Fruit fly (Drosophila melanogaster): ENCODE data around the gene RhoGAP18B.

RhoGAP18B gene

DNA sequence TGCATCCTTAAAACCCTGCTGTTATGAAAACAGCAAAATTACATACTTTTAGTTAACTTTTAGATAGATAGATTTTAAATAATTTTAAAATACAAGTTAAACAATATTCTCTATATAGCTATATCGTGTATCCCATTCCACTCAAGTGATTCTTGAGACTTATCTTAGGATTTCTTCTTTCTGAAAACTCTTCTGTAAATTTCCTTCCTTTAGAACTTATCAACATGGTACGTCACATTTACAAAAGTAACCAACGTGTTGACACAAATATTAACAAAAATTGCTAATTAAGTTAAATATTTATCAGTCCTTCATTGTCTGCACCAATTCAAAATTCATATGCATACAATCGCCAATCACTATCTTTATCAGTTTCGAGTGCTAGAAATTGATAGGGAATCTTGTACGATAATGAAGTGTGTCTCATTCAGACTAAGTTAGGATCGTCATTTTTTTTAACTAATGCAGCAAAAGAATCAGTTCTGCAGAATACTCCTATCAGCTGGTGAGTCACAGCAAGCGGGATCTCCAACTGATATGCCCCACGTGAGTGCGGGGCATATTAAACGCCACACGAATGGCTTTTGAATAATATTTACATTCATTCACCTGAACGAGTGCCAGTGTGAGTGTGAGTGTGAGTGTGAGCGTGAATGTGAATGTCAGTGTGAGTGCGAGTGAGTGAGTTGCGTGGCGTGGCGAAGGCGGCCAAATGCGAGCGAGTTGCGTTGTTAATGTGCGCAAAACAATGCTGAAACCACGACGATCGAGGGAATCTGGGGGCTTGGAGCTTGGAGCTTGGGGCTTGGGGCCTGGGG is 913 bp upstream of the RhoGAP18B start:
- TF ChIP-seq kay (GFP tag; ENCODE audit: borderline replicate concordance) (peak; percentile 91), cnc (optimal IDR thresholded peaks at IDR 0.05) (no peak), CG12768 (GFP tag; optimal IDR thresholded peaks at IDR 0.05) (no peak), CG11617 (GFP tag; optimal IDR thresholded peaks at IDR 0.05) (no peak), CG1620 (GFP tag; optimal IDR thresholded peaks at IDR 0.05) (no peak), cic (GFP tag; optimal IDR thresholded peaks at IDR 0.05) (peak; percentile 83), ovo (GFP tag; optimal IDR thresholded peaks at IDR 0.05) (no peak), CG33017 (tag; optimal IDR thresholded peaks at IDR 0.05) (no peak), CG7045 (GFP tag; optimal IDR thresholded peaks at IDR 0.05) (no peak), CG14711 (tag; optimal IDR thresholded peaks at IDR 0.05) (no peak), Clk (GFP tag; optimal IDR thresholded peaks at IDR 0.05) (no peak), toe (GFP tag; optimal IDR thresholded peaks at IDR 0.05) (no peak), CG5204 (GFP tag; optimal IDR thresholded peaks at IDR 0.05) (no peak), Hr96 (GFP tag; optimal IDR thresholded peaks at IDR 0.05) (no peak), Mnt (GFP tag; optimal IDR thresholded peaks at IDR 0.05) (peak; percentile 73), pad (GFP tag; optimal IDR thresholded peaks at IDR 0.05) (no peak), CG7101 (tag; optimal IDR thresholded peaks at IDR 0.05) (no peak), tj (GFP tag; optimal IDR thresholded peaks at IDR 0.05) (peak; percentile 1), Crg-1 (GFP tag; optimal IDR thresholded peaks at IDR 0.05) (no peak), bab1 (GFP tag; optimal IDR thresholded peaks at IDR 0.05) (no peak)

- TF ChIP-seq CG33017 (tag; optimal IDR thresholded peaks at IDR 0.05) = no peak
- TF ChIP-seq CG7045 (GFP tag; optimal IDR thresholded peaks at IDR 0.05) = peak; percentile 11
- no peak for TF ChIP-seq cic (GFP tag; optimal IDR thresholded peaks at IDR 0.05)
- TF ChIP-seq CG5204 (GFP tag; optimal IDR thresholded peaks at IDR 0.05) = peak; percentile 50
- TF ChIP-seq kay (GFP tag; ENCODE audit: borderline replicate concordance) = peak; percentile 85
- peak; percentile 41 for TF ChIP-seq CG7101 (tag; optimal IDR thresholded peaks at IDR 0.05)
- peak; percentile 25 for TF ChIP-seq Hr96 (GFP tag; optimal IDR thresholded peaks at IDR 0.05)
- TF ChIP-seq CG1620 (GFP tag; optimal IDR thresholded peaks at IDR 0.05) = no peak
- TF ChIP-seq Crg-1 (GFP tag; optimal IDR thresholded peaks at IDR 0.05) = no peak
- TF ChIP-seq CG14711 (tag; optimal IDR thresholded peaks at IDR 0.05) = peak; percentile 18
- no peak for TF ChIP-seq Clk (GFP tag; optimal IDR thresholded peaks at IDR 0.05)
- no peak for TF ChIP-seq toe (GFP tag; optimal IDR thresholded peaks at IDR 0.05)
- peak; percentile 28 for TF ChIP-seq bab1 (GFP tag; optimal IDR thresholded peaks at IDR 0.05)
- no peak for TF ChIP-seq tj (GFP tag; optimal IDR thresholded peaks at IDR 0.05)
- TF ChIP-seq CG12768 (GFP tag; optimal IDR thresholded peaks at IDR 0.05) = no peak
- TF ChIP-seq cnc (optimal IDR thresholded peaks at IDR 0.05) = no peak
- peak; percentile 20 for TF ChIP-seq pad (GFP tag; optimal IDR thresholded peaks at IDR 0.05)
- no peak for TF ChIP-seq ovo (GFP tag; optimal IDR thresholded peaks at IDR 0.05)
- peak; percentile 6 for TF ChIP-seq CG11617 (GFP tag; optimal IDR thresholded peaks at IDR 0.05)
- TF ChIP-seq Mnt (GFP tag; optimal IDR thresholded peaks at IDR 0.05) = no peak
These were observed 538 bp downstream of the RhoGAP18B start for dm6 chrX:19166152-19166935.

- TF ChIP-seq tj (GFP tag; optimal IDR thresholded peaks at IDR 0.05) = peak; percentile 53
- TF ChIP-seq CG5204 (GFP tag; optimal IDR thresholded peaks at IDR 0.05) = no peak
- TF ChIP-seq Hr96 (GFP tag; optimal IDR thresholded peaks at IDR 0.05) = no peak
- peak; percentile 3 for TF ChIP-seq Mnt (GFP tag; optimal IDR thresholded peaks at IDR 0.05)
- TF ChIP-seq bab1 (GFP tag; optimal IDR thresholded peaks at IDR 0.05) = no peak
- peak; percentile 20 for TF ChIP-seq ovo (GFP tag; optimal IDR thresholded peaks at IDR 0.05)
- TF ChIP-seq cic (GFP tag; optimal IDR thresholded peaks at IDR 0.05) = no peak
- no peak for TF ChIP-seq toe (GFP tag; optimal IDR thresholded peaks at IDR 0.05)
These were observed 1.5 kb downstream of the RhoGAP18B start for dm6 chrX:19165144-19166011.

- TF ChIP-seq Crg-1 (GFP tag; optimal IDR thresholded peaks at IDR 0.05) = no peak
- no peak for TF ChIP-seq tj (GFP tag; optimal IDR thresholded peaks at IDR 0.05)
- no peak for TF ChIP-seq kay (GFP tag; ENCODE audit: borderline replicate concordance)
- no peak for TF ChIP-seq CG1620 (GFP tag; optimal IDR thresholded peaks at IDR 0.05)
- TF ChIP-seq CG33017 (tag; optimal IDR thresholded peaks at IDR 0.05) = no peak
- TF ChIP-seq cic (GFP tag; optimal IDR thresholded peaks at IDR 0.05) = no peak
- no peak for TF ChIP-seq CG5204 (GFP tag; optimal IDR thresholded peaks at IDR 0.05)
- TF ChIP-seq CG7101 (tag; optimal IDR thresholded peaks at IDR 0.05) = no peak
- TF ChIP-seq cnc (optimal IDR thresholded peaks at IDR 0.05) = no peak
- no peak for TF ChIP-seq CG7045 (GFP tag; optimal IDR thresholded peaks at IDR 0.05)
- no peak for TF ChIP-seq CG14711 (tag; optimal IDR thresholded peaks at IDR 0.05)
- no peak for TF ChIP-seq Clk (GFP tag; optimal IDR thresholded peaks at IDR 0.05)
- TF ChIP-seq bab1 (GFP tag; optimal IDR thresholded peaks at IDR 0.05) = no peak
- TF ChIP-seq Mnt (GFP tag; optimal IDR thresholded peaks at IDR 0.05) = no peak
- TF ChIP-seq CG12768 (GFP tag; optimal IDR thresholded peaks at IDR 0.05) = no peak
- no peak for TF ChIP-seq ovo (GFP tag; optimal IDR thresholded peaks at IDR 0.05)
These were observed 2.2 kb downstream of the RhoGAP18B start for dm6 chrX:19164726-19165125.

DNA sequence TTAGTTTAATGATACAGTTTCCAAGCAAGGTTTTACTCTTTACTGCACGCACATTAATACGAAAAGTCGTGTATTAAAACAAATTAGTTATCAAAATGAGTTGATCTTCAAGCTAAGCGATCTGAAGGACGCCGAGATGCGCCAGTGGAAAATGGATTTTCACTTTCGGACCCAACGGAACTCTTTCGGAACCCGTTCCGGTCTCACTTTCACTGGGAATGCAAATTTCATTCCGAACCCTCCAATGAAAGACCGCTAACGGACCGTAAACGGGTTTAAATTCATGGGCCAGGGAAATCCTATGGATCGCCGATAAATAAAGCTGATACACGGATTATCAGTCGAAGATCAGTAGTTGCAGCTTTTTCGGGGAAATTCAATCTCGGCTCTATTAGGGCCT is 3.4 kb downstream of the RhoGAP18B start:
- TF ChIP-seq Crg-1 (GFP tag; optimal IDR thresholded peaks at IDR 0.05) (no peak), toe (GFP tag; optimal IDR thresholded peaks at IDR 0.05) (no peak), bab1 (GFP tag; optimal IDR thresholded peaks at IDR 0.05) (no peak), CG7101 (tag; optimal IDR thresholded peaks at IDR 0.05) (no peak), kay (GFP tag; ENCODE audit: borderline replicate concordance) (no peak)
